Worm (Caenorhabditis elegans) whole organism, L4/young adult: ENCODE data around the gene sar-1.

Source experiments
- W03F9.2 ChIP-seq: fragments of 150-350 bp; optimal IDR thresholded peaks from 2 replicates; lab custom pipeline; 2014; ENCODE audit warnings: missing biosample characterization, missing genetic modification characterization
- dao-5 ChIP-seq: sonication (generic microtip); optimal IDR thresholded peaks from 2 replicates; lab custom pipeline; 2016; ENCODE audit warnings: missing genotype, missing genetic modification characterization, moderate library complexity, missing compliant biosample characterization
- him-1 ChIP-seq: sonication (generic microtip); optimal IDR thresholded peaks from 2 replicates; lab custom pipeline; 2016; ENCODE audit warnings: missing genotype, missing genetic modification reagents, missing genetic modification characterization, missing compliant biosample characterization

ce11 chrIV:4481298-4481697, 31.8 kb downstream of the sar-1 start:
- TF ChIP-seq W03F9.2 (tag; lab: Kevin White, UChicago) (no peak), him-1 (tag; lab: Kevin White, UChicago) (no peak), dao-5 (tag; lab: Kevin White, UChicago) (no peak)
